Worm (Caenorhabditis elegans): ENCODE results near the gene memo-1.

ce11 chrV:7806629-7807028 is 40.3 kb downstream of the memo-1 start:
- TF ChIP-seq lin-13 (GFP tag; optimal IDR thresholded peaks at IDR 0.05) (no peak), nhr-129 (tag; optimal IDR thresholded peaks at IDR 0.05) (no peak), snpc-4 (tag; optimal IDR thresholded peaks at IDR 0.05) (no peak), sma-9 (GFP tag; optimal IDR thresholded peaks at IDR 0.05) (no peak), sma-9 (tag; optimal IDR thresholded peaks at IDR 0.05) (no peak), ZK546.5 (tag; optimal IDR thresholded peaks at IDR 0.05) (no peak), nhr-6 (tag; optimal IDR thresholded peaks at IDR 0.05) (no peak), fos-1 (tag; optimal IDR thresholded peaks at IDR 0.05) (no peak), nhr-77 (tag; optimal IDR thresholded peaks at IDR 0.05) (no peak), egl-27 (tag; optimal IDR thresholded peaks at IDR 0.05) (no peak)

Data from whole organism, L2 larva.